Fruit fly (Drosophila melanogaster): ENCODE data around the gene CG14089.

DNA sequence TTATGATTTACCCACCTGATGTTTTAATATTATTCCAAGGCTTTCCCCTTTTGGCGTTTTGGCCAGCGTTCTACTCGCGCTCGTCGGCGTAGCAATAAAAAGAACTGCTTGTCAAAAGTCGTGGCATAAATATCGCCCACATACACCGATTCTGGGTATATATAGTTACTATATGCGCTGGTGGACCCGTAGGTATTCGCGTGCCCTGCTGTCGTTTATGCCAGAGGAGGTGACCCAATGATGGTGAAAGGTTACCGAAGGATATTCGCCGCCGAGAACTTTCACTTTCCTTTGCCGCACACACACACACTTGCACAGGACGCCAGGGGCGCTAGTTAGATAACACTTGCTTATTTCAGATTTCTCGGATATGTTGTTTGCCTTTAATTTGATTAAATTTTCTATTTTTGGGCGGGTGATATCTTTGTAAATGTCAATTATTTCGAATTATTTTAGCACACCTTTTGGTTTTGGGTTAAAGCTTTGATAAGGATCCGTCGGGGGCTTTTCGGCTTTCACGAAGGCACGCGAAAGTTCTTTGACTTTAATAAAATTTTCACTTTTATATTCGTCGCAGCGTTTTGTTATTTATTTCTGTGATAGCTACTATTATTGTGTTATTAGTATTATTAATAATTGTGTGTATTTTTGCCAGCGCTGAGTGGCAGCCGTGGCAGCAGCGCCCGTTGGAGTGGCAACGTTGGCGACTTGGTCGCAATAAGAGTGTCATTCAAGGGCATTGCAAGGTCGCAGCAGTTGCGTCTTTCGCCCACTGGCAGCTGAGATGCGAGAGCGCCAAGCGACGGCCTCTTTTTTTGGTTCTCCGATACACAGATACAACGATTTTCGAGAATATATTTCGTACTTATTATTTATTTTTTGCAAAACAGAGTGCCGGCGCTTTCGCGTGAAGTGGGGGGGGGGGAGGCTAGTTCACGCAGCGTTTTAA is 11.1 kb upstream of the CG14089 start:
- TF ChIP-seq gt (GFP tag; IDR thresholded peaks at IDR 0.05) (no peak), dan (GFP tag; IDR thresholded peaks at IDR 0.05) (no peak), Gsc (GFP tag; IDR thresholded peaks at IDR 0.05) (no peak), cato (GFP tag; optimal IDR thresholded peaks at IDR 0.05; ENCODE audit: borderline replicate concordance) (no peak), CG15269 (tag; optimal IDR thresholded peaks at IDR 0.05) (no peak), Asciz (GFP tag; optimal IDR thresholded peaks at IDR 0.05) (no peak), psq (GFP tag; optimal IDR thresholded peaks at IDR 0.05) (no peak), CG11093 (GFP tag; IDR thresholded peaks at IDR 0.05) (no peak), Atf-2 (GFP tag; optimal IDR thresholded peaks at IDR 0.05) (no peak), trh (GFP tag; optimal IDR thresholded peaks at IDR 0.05) (no peak), Xrp1 (GFP tag; IDR thresholded peaks at IDR 0.05) (no peak), chinmo (GFP tag; IDR thresholded peaks at IDR 0.05; ENCODE audit: partially characterized antibody) (no peak)
